Fruit fly (Drosophila melanogaster) whole organism, prepupa: ENCODE data around the gene Pdf.

Source experiments
- Blimp-1 ChIP-seq: fragments of 200-800 bp; sonication (Bioruptor generic); optimal IDR thresholded peaks from 3 replicates; lab custom pipeline; 2017; ENCODE audit warnings: missing biosample characterization, missing genetic modification characterization, mild to moderate bottlenecking, moderate library complexity, missing genetic modification reagents
- CG10631 ChIP-seq: fragments of 200-800 bp; sonication (Bioruptor generic); optimal IDR thresholded peaks from 2 replicates; lab custom pipeline; 2016; ENCODE audit warnings: missing biosample characterization, missing genetic modification characterization
- CG10669 ChIP-seq: fragments of 200-800 bp; sonication (Bioruptor generic); optimal IDR thresholded peaks from 3 replicates; lab custom pipeline; 2018; ENCODE audit warnings: missing biosample characterization, mild to moderate bottlenecking, missing genetic modification characterization, moderate library complexity
- CG11762 ChIP-seq: fragments of 200-800 bp; sonication (Bioruptor generic); optimal IDR thresholded peaks from 3 replicates; lab custom pipeline; 2016; ENCODE audit warnings: missing biosample characterization, missing genetic modification characterization; ENCODE audit not compliant: insufficient read depth
- CG11902 ChIP-seq: fragments of 200-800 bp; sonication (Bioruptor generic); optimal IDR thresholded peaks from 3 replicates; lab custom pipeline; 2016; ENCODE audit warnings: missing biosample characterization, missing genetic modification characterization
- CG16779 ChIP-seq: fragments of 200-800 bp; sonication (Bioruptor generic); optimal IDR thresholded peaks from 3 replicates; lab custom pipeline; 2017; ENCODE audit warnings: missing biosample characterization, mild to moderate bottlenecking, missing genetic modification characterization
- CG3032 ChIP-seq: fragments of 200-800 bp; optimal IDR thresholded peaks from 2 replicates; lab custom pipeline; 2019; ENCODE audit warnings: missing biosample characterization, mild to moderate bottlenecking, missing genetic modification characterization, moderate library complexity
- CG31627 ChIP-seq: fragments of 200-800 bp; sonication (Bioruptor generic); optimal IDR thresholded peaks from 3 replicates; lab custom pipeline; 2016; ENCODE audit warnings: missing biosample characterization, missing genetic modification characterization
- CG32006 ChIP-seq: fragments of 200-800 bp; sonication (Bioruptor generic); optimal IDR thresholded peaks from 3 replicates; lab custom pipeline; 2017; ENCODE audit warnings: missing biosample characterization, mild to moderate bottlenecking, missing genetic modification characterization
- CG34406 ChIP-seq: fragments of 200-800 bp; sonication (Bioruptor generic); optimal IDR thresholded peaks from 3 replicates; lab custom pipeline; 2016; ENCODE audit warnings: missing biosample characterization, missing genetic modification characterization
- CG3919 ChIP-seq: fragments of 200-800 bp; sonication (Bioruptor generic); optimal IDR thresholded peaks from 3 replicates; lab custom pipeline; 2016; ENCODE audit warnings: missing biosample characterization, missing genetic modification characterization
- CG4318 ChIP-seq: fragments of 200-800 bp; sonication (Bioruptor generic); optimal IDR thresholded peaks from 3 replicates; lab custom pipeline; 2017; ENCODE audit warnings: missing biosample characterization, mild to moderate bottlenecking, missing genetic modification characterization
- CG6163 ChIP-seq: fragments of 200-800 bp; sonication (Bioruptor generic); IDR thresholded peaks from 3 replicates; pipeline ENCODE4 v1.3.6; 2022; ENCODE audit warnings: missing biosample characterization, missing genetic modification characterization
- CG7368 ChIP-seq: fragments of 200-800 bp; sonication (Bioruptor generic); optimal IDR thresholded peaks from 3 replicates; lab custom pipeline; 2016; ENCODE audit warnings: missing biosample characterization, missing genetic modification characterization
- CG8119 ChIP-seq: fragments of 200-800 bp; sonication (Bioruptor generic); IDR thresholded peaks from 3 replicates; pipeline ENCODE4 v1.3.6; 2022; ENCODE audit warnings: missing biosample characterization, missing genetic modification characterization
- CG8319 ChIP-seq: fragments of 200-800 bp; sonication (Bioruptor generic); optimal IDR thresholded peaks from 3 replicates; lab custom pipeline; 2016; ENCODE audit warnings: missing biosample characterization, missing genetic modification characterization
- CG8632 ChIP-seq: fragments of 200-800 bp; sonication (Bioruptor generic); optimal IDR thresholded peaks from 3 replicates; lab custom pipeline; 2016; ENCODE audit warnings: missing biosample characterization, missing genetic modification characterization
- Eip75B ChIP-seq: fragments of 200-800 bp; sonication (Bioruptor generic); optimal IDR thresholded peaks from 3 replicates; lab custom pipeline; 2016; ENCODE audit warnings: missing biosample characterization, missing genetic modification characterization
- Eip93F ChIP-seq: fragments of 200-800 bp; sonication (Bioruptor generic); optimal IDR thresholded peaks from 2 replicates; lab custom pipeline; 2016; ENCODE audit warnings: missing biosample characterization, mild to moderate bottlenecking, missing genetic modification characterization
- Ets21C ChIP-seq: fragments of 200-800 bp; sonication (Bioruptor generic); optimal IDR thresholded peaks from 3 replicates; lab custom pipeline; 2016; ENCODE audit warnings: missing biosample characterization, missing genetic modification characterization
- Hr38 ChIP-seq: sonication (Bioruptor generic); optimal IDR thresholded peaks from 2 replicates; lab custom pipeline; 2016; ENCODE audit warnings: missing biosample characterization, missing genetic modification characterization
- Hr39 ChIP-seq: fragments of 200-800 bp; sonication (Bioruptor generic); optimal IDR thresholded peaks from 2 replicates; lab custom pipeline; 2016; ENCODE audit warnings: missing biosample characterization, missing genetic modification characterization
- Hr4 ChIP-seq: fragments of 200-800 bp; sonication (Bioruptor generic); optimal IDR thresholded peaks from 3 replicates; lab custom pipeline; 2016; ENCODE audit warnings: missing biosample characterization, missing genetic modification characterization
- Lpt ChIP-seq: fragments of 200-800 bp; sonication (Bioruptor generic); optimal IDR thresholded peaks from 3 replicates; lab custom pipeline; 2016; ENCODE audit warnings: missing biosample characterization, missing genetic modification characterization
- Met ChIP-seq: fragments of 200-800 bp; sonication (Bioruptor generic); optimal IDR thresholded peaks from 3 replicates; lab custom pipeline; 2016; ENCODE audit warnings: missing biosample characterization, missing genetic modification characterization
- OdsH ChIP-seq: fragments of 200-800 bp; sonication (Bioruptor generic); optimal IDR thresholded peaks from 3 replicates; lab custom pipeline; 2016; ENCODE audit warnings: missing biosample characterization, missing genetic modification characterization
- Smox ChIP-seq: fragments of 200-800 bp; sonication (Bioruptor generic); optimal IDR thresholded peaks from 3 replicates; lab custom pipeline; 2016; ENCODE audit warnings: missing biosample characterization, missing genetic modification characterization
- Sox102F ChIP-seq: fragments of 200-800 bp; sonication (Bioruptor generic); optimal IDR thresholded peaks from 2 replicates; lab custom pipeline; 2016; ENCODE audit warnings: missing biosample characterization, mild to moderate bottlenecking, missing genetic modification characterization
- Sox15 ChIP-seq: fragments of 200-800 bp; sonication (Bioruptor generic); optimal IDR thresholded peaks from 3 replicates; lab custom pipeline; 2016; ENCODE audit warnings: missing biosample characterization, missing genetic modification characterization
- acj6 ChIP-seq: fragments of 200-800 bp; sonication (Bioruptor generic); optimal IDR thresholded peaks from 3 replicates; lab custom pipeline; 2016; ENCODE audit warnings: missing biosample characterization, missing genetic modification characterization
- dac ChIP-seq: fragments of 200-800 bp; sonication (Bioruptor generic); optimal IDR thresholded peaks from 2 replicates; lab custom pipeline; 2017; ENCODE audit warnings: missing biosample characterization, mild to moderate bottlenecking, missing genetic modification characterization
- dsx ChIP-seq: fragments of 200-800 bp; optimal IDR thresholded peaks from 3 replicates; lab custom pipeline; 2019; ENCODE audit warnings: missing biosample characterization, mild to moderate bottlenecking, missing genetic modification characterization, moderate library complexity; ENCODE audit not compliant: poor library complexity, severe bottlenecking
- eg ChIP-seq: fragments of 200-800 bp; sonication (Bioruptor generic); IDR thresholded peaks from 3 replicates; pipeline ENCODE4 v1.3.6; 2022; ENCODE audit warnings: missing biosample characterization, missing genetic modification characterization
- esn ChIP-seq: fragments of 200-800 bp; sonication (Bioruptor generic); optimal IDR thresholded peaks from 2 replicates; lab custom pipeline; 2016; ENCODE audit warnings: missing biosample characterization, mild to moderate bottlenecking, missing genetic modification characterization, moderate library complexity
- net ChIP-seq: fragments of 200-800 bp; sonication (Bioruptor generic); optimal IDR thresholded peaks from 3 replicates; lab custom pipeline; 2016; ENCODE audit warnings: missing biosample characterization, missing genetic modification characterization
- pdm3 ChIP-seq: fragments of 200-800 bp; sonication (Bioruptor generic); optimal IDR thresholded peaks from 3 replicates; lab custom pipeline; 2016; ENCODE audit warnings: missing biosample characterization, missing genetic modification characterization
- spab ChIP-seq: fragments of 200-800 bp; sonication (Bioruptor generic); optimal IDR thresholded peaks from 2 replicates; lab custom pipeline; 2017; ENCODE audit warnings: missing biosample characterization, mild to moderate bottlenecking, missing genetic modification characterization, missing genetic modification reagents
- svp ChIP-seq: fragments of 200-800 bp; sonication (Bioruptor generic); peaks from one replicate; lab custom pipeline; 2016; ENCODE audit warnings: missing biosample characterization, missing genetic modification characterization
- vri ChIP-seq: fragments of 200-800 bp; sonication (Bioruptor generic); optimal IDR thresholded peaks from 3 replicates; lab custom pipeline; 2016; ENCODE audit warnings: missing biosample characterization, mild to moderate bottlenecking, missing genetic modification characterization

Gene Pdf

DNA sequence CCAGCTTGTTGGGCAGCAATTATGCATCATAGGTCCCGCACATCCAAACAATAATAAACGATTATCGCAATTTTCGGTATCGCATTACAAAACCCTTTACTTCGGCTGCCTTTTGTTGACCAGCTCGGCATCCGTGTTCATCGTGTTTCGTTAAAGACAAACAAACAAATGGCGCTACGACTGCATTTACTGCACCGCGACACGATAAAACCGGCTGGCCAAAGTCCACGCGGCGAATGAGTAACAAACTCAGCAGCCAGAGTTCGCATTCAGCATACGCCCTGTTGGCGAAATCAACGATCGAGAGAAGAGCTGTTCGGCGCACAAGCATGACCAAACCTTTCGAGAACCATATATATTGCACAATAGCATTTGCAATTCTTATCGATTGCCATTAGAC is 8.4 kb upstream of the Pdf start (continued):
- TF ChIP-seq CG11762 (GFP tag; lab: Kevin White, UChicago) (peak; percentile 2), CG32006 (peak; percentile 8), CG16779 (tag; lab: Kevin White, UChicago) (peak; percentile 50), acj6 (no peak), CG8119 (GFP tag; lab: Robert Waterston, UW) (peak; percentile 48; the same call in 2 of the 3 replicates), CG6163 (GFP tag; lab: Robert Waterston, UW) (0 out of 3 replicates have a peak, but pooled peaks have one; percentile 26), Ets21C (GFP tag; lab: Kevin White, UChicago) (no peak), Eip75B (no peak), Sox102F (GFP tag; lab: Kevin White, UChicago) (no peak), Lpt (GFP tag; lab: Kevin White, UChicago) (peak; percentile 39), Hr4 (no peak), pdm3 (GFP tag; lab: Kevin White, UChicago) (no peak), spab (GFP tag; lab: Kevin White, UChicago) (peak; percentile 34), Eip93F (peak; percentile 66), CG7368 (peak; percentile 22), CG10631 (GFP tag; lab: Kevin White, UChicago) (no peak), CG31627 (GFP tag; lab: Kevin White, UChicago) (no peak), OdsH (GFP tag; lab: Kevin White, UChicago) (no peak), Hr38 (GFP tag; lab: Kevin White, UChicago) (no peak)

- TF ChIP-seq CG3032 (tag; lab: Kevin White, UChicago) (no peak), Blimp-1 (GFP tag; lab: Kevin White, UChicago) (no peak), CG16779 (tag; lab: Kevin White, UChicago) (no peak), Met (GFP tag; lab: Kevin White, UChicago) (no peak), Eip75B (peak; percentile 18), CG8632 (GFP tag; lab: Kevin White, UChicago) (no peak), CG8319 (GFP tag; lab: Kevin White, UChicago) (no peak), dac (no peak), CG10669 (no peak), Smox (GFP tag; lab: Kevin White, UChicago) (no peak), CG10631 (GFP tag; lab: Kevin White, UChicago) (no peak), svp (peak; percentile 47), Hr4 (no peak), Hr39 (GFP tag; lab: Kevin White, UChicago) (no peak), dsx (GFP tag; lab: Kevin White, UChicago) (no peak), CG31627 (GFP tag; lab: Kevin White, UChicago) (no peak), eg (GFP tag; lab: Robert Waterston, UW) (no peak), CG34406 (GFP tag; lab: Kevin White, UChicago) (no peak), acj6 (no peak), spab (GFP tag; lab: Kevin White, UChicago) (no peak), Eip93F (peak; percentile 17), CG11902 (GFP tag; lab: Kevin White, UChicago) (no peak), esn (GFP tag; lab: Kevin White, UChicago) (no peak), Sox102F (GFP tag; lab: Kevin White, UChicago) (no peak), Ets21C (GFP tag; lab: Kevin White, UChicago) (no peak), vri (GFP tag; lab: Kevin White, UChicago) (peak; percentile 85)
Measured at dm6 chr3R:26463558-26463957, 7.6 kb upstream of the Pdf start.

DNA sequence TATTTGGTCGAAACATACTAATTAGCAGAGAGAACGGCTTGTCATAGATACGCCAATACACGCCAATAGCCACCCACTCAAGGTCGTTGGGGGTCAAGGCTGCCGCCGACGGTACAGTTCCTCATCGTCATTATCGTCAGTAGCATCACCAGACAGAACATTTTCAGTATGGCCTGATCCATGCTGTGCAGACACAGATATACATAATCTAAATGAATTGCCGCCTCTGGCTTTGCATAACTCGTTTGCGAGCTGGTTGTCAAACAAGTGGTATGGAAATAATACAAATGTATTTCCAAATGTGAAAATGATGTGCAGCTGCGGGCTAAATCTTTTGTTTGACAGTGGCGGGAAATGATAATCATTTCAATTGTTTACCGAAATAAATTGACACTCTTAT is 7.2 kb upstream of the Pdf start:
- no peak for TF ChIP-seq Sox15 (GFP tag; lab: Kevin White, UChicago)
- TF ChIP-seq Smox (GFP tag; lab: Kevin White, UChicago), result no peak
- no peak for TF ChIP-seq net
- no peak for TF ChIP-seq CG3919 (GFP tag; lab: Kevin White, UChicago)
- no peak for TF ChIP-seq CG4318
- TF ChIP-seq Blimp-1 (GFP tag; lab: Kevin White, UChicago), result no peak
- no peak for TF ChIP-seq Hr38 (GFP tag; lab: Kevin White, UChicago)
- TF ChIP-seq, all 60 proteins: peak for 0
